Fruit fly (Drosophila melanogaster): ENCODE results near the gene CG12213.

The CG12213 gene

DNA sequence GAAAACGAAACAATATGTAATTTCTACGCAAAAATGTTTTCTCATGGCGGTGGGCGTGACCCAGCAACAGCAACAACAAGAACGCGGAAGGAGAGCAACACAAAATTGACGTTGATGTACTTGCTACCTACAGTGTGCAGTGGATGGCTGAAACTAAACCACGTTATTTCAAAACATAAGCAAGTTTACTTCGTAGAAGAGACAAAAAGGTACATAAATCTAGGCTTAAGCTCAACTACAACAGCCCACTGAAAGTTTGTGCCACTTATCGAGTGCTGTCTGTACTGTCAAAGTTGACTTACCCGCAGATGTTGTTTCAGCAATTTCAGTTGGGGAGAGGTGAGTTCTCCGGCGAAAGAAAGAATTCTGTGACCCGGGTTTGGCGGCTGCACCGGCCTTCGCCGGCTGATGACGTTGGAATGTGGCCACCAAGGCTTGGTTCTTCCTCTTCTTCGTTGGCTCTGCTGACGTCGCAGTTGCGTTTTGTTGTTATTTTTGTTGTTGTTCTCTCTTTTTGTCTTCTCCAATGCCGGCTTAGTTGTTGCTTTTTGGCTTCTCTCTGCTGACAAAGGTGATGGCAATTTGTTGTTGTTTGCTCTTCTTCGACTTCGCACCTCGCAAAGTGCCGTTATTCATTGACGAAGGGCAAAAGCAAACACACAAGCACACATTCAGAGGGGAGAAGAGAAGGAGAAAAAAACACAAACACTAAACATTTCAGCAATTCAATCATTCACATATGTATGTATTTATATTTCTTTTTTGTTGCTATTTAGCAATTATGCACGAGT is 20.2 kb downstream of the CG12213 start:
- TF ChIP-seq ey (GFP tag; optimal IDR thresholded peaks at IDR 0.05) (peak; percentile 74), Dif (GFP tag; optimal IDR thresholded peaks at IDR 0.05; ENCODE audit: partially characterized antibody) (no peak), Hnf4 (GFP tag; optimal IDR thresholded peaks at IDR 0.05) (peak; percentile 49), br (GFP tag; optimal IDR thresholded peaks at IDR 0.05) (peak; percentile 53), HLH106 (tag; optimal IDR thresholded peaks at IDR 0.05) (peak; percentile 72), psq (GFP tag; optimal IDR thresholded peaks at IDR 0.05) (peak; percentile 68), dmrt93B (GFP tag; optimal IDR thresholded peaks at IDR 0.05) (peak; percentile 52), rgr (GFP tag; optimal IDR thresholded peaks at IDR 0.05) (peak; percentile 65), Mio (GFP tag; optimal IDR thresholded peaks at IDR 0.05) (no peak), h (GFP tag; optimal IDR thresholded peaks at IDR 0.05) (peak; percentile 67), foxo (GFP tag; optimal IDR thresholded peaks at IDR 0.05) (peak in 1 of 2 experiments; percentile 75), pan (optimal IDR thresholded peaks at IDR 0.05) (no peak), CG32264 (GFP tag; optimal IDR thresholded peaks at IDR 0.05) (no peak), Jra (GFP tag; optimal IDR thresholded peaks at IDR 0.05) (no peak), CG9705 (GFP tag; optimal IDR thresholded peaks at IDR 0.05) (peak; percentile 4), OdsH (GFP tag; optimal IDR thresholded peaks at IDR 0.05) (peak; percentile 55), Myc (optimal IDR thresholded peaks at IDR 0.05) (no peak), fru (GFP tag; optimal IDR thresholded peaks at IDR 0.05) (peak; percentile 71), woc (GFP tag; optimal IDR thresholded peaks at IDR 0.05) (peak; percentile 47), Sp1 (GFP tag; optimal IDR thresholded peaks at IDR 0.05) (peak; percentile 45)

DNA sequence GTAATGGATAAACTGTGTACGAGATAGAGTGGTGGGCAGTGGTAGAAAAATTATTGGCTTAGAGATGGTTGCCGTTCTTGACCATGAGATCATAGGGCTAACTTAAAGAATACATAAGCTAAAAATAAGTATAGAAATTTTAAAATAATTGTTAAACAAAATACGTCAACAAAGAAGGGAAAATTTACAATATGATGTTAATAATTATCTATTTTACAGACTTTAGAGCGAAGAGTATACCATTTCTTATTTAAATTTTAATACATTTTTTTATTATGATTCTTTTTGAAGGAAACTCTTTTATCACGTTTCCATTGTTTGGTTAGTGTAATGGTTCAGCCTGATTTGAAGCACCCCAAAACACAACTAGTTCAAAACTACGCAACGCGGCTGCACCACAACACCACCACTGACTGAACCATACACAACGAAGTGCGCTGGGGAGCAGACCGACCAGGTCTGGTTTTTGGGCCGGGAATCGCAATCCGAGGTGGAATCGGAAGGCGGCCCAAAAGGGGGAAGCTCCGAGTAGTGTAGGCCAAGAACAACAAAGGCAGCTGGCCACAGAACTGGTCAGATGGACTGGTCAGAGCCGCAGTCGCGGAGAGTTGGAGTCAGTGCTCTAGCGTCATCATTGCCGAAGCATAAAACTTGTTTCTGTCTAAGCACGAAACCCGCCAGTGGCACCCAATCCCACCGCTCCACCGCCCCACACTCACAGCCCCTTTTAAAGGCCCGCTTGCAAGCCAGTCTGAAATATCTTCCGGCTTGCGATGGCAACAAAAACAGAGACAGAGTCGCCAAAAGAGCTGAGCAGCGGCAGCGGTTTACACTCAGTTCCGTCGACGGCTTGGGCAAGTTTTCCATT is 21.8 kb downstream of the CG12213 start:
- TF ChIP-seq OdsH (GFP tag; optimal IDR thresholded peaks at IDR 0.05) (no peak), dl (GFP tag; optimal IDR thresholded peaks at IDR 0.05; ENCODE audit: insufficient read depth in 1 of 2, partially characterized antibody in 2 of 2) (no peak), rgr (GFP tag; optimal IDR thresholded peaks at IDR 0.05) (no peak), Dif (GFP tag; optimal IDR thresholded peaks at IDR 0.05; ENCODE audit: partially characterized antibody) (no peak), HLH106 (tag; optimal IDR thresholded peaks at IDR 0.05) (no peak), CG9705 (GFP tag; optimal IDR thresholded peaks at IDR 0.05) (no peak), foxo (GFP tag; optimal IDR thresholded peaks at IDR 0.05) (no peak)

DNA sequence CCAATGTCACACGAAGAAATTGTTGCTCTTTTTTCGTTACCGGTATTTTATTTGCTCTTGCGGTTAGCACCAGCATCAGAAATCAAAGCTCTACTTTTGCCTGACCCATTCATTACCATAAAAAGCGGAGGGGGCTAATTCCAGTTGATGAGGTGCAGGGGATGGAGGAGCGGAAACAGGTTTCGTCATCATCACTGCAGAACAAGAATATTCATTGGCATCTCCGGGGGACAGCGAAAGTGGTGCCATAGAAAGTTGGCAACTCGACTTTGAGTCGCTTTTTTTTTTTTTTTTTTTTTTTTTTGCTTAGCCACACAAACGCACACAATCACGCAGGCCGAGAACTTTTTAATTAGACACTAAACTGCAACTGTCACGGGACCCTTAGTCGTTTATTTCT is 26.4 kb downstream of the CG12213 start:
- TF ChIP-seq lola (GFP tag; optimal IDR thresholded peaks at IDR 0.05) (no peak), Vsx2 (GFP tag; optimal IDR thresholded peaks at IDR 0.05; ENCODE audit: partially characterized antibody) (peak; percentile 62)

DNA sequence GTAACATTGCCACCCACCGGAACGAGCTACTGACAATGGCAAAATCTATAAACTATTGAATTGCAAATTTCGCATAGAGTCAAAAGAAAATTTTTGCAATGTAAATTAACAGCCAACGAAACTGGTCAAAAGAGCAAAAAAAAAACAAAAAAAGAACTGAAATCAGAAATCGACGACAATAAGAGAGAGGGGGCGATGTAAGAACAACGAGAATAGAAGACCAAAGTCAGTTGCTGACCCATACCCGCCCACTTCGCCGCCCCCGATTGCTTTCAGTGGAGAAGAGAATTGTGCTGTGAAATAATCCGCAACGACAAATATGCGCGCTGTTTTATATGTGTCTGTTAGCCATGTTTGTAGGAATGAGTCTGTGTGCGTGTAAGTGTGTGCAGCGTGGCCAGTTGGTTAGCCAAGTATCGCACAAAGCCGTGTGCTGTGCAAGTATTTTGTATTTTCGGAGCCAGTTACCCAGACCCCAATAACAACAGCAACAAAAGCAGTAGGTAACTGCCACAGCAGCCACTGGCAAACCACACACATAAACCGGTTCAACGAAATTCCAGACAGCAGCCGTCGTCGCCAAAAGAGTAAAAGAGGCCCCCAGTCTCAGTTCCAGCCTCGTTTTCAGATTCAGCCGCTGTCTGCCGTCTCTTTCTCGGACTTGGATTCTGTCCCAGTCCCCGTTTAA is 29.9 kb downstream of the CG12213 start:
- TF ChIP-seq h (GFP tag; optimal IDR thresholded peaks at IDR 0.05) (peak; percentile 43), Hr83 (GFP tag; optimal IDR thresholded peaks at IDR 0.05; ENCODE audit: poor library complexity, severe bottlenecking) (peak; percentile 26), CrebA (GFP tag; optimal IDR thresholded peaks at IDR 0.05; ENCODE audit: borderline replicate concordance) (peak; percentile 67), br (GFP tag; optimal IDR thresholded peaks at IDR 0.05) (peak; percentile 20), woc (GFP tag; optimal IDR thresholded peaks at IDR 0.05) (peak; percentile 56), pan (optimal IDR thresholded peaks at IDR 0.05) (no peak), Hr78 (GFP tag; optimal IDR thresholded peaks at IDR 0.05) (no peak), Rel (GFP tag; optimal IDR thresholded peaks at IDR 0.05) (peak; percentile 8), Rel (tag; optimal IDR thresholded peaks at IDR 0.05) (no peak), HLH106 (tag; optimal IDR thresholded peaks at IDR 0.05) (no peak), Jra (GFP tag; optimal IDR thresholded peaks at IDR 0.05) (peak; percentile 9), OdsH (GFP tag; optimal IDR thresholded peaks at IDR 0.05) (peak; percentile 31), psq (GFP tag; optimal IDR thresholded peaks at IDR 0.05) (peak; percentile 51), sage (GFP tag; optimal IDR thresholded peaks at IDR 0.05) (peak; percentile 32), Dif (GFP tag; optimal IDR thresholded peaks at IDR 0.05; ENCODE audit: partially characterized antibody) (peak; percentile 48), foxo (GFP tag; optimal IDR thresholded peaks at IDR 0.05) (peak in 1 of 2 experiments; percentile 55), usp (GFP tag; optimal IDR thresholded peaks at IDR 0.05) (no peak), ey (GFP tag; optimal IDR thresholded peaks at IDR 0.05) (peak; percentile 44), jim (GFP tag; optimal IDR thresholded peaks at IDR 0.05) (no peak), Vsx2 (GFP tag; optimal IDR thresholded peaks at IDR 0.05; ENCODE audit: partially characterized antibody) (peak; percentile 30), lola (GFP tag; optimal IDR thresholded peaks at IDR 0.05) (no peak), dl (GFP tag; optimal IDR thresholded peaks at IDR 0.05; ENCODE audit: insufficient read depth in 1 of 2, partially characterized antibody in 2 of 2) (peak; percentile 2 to 26), rgr (GFP tag; optimal IDR thresholded peaks at IDR 0.05) (peak; percentile 21), fru (GFP tag; optimal IDR thresholded peaks at IDR 0.05) (peak; percentile 52)
